Fruit fly (Drosophila melanogaster) whole organism, adult: Measurements from ENCODE around the gene peg.

Experiments
- CG11617 ChIP-seq: fragments of 200-800 bp; sonication (Bioruptor generic); optimal IDR thresholded peaks from 2 replicates; lab custom pipeline; 2017; ENCODE audit warnings: mild to moderate bottlenecking, missing biosample characterization, missing genetic modification reagents, missing genetic modification characterization
- CG12768 ChIP-seq: fragments of 200-800 bp; sonication (Bioruptor generic); optimal IDR thresholded peaks from 2 replicates; lab custom pipeline; 2017; ENCODE audit warnings: missing biosample characterization, missing genetic modification characterization, mild to moderate bottlenecking, moderate library complexity, missing genetic modification reagents
- CG14711 ChIP-seq: fragments of 200-800 bp; sonication (Bioruptor generic); optimal IDR thresholded peaks from 2 replicates; lab custom pipeline; 2018; ENCODE audit warnings: missing biosample characterization, mild to moderate bottlenecking, missing genetic modification characterization, moderate library complexity
- CG1620 ChIP-seq: fragments of 200-800 bp; sonication (Bioruptor generic); optimal IDR thresholded peaks from 2 replicates; lab custom pipeline; 2016; ENCODE audit warnings: missing biosample characterization, missing genetic modification characterization
- CG33017 ChIP-seq: fragments of 200-800 bp; sonication (Bioruptor generic); optimal IDR thresholded peaks from 2 replicates; lab custom pipeline; 2018; ENCODE audit warnings: missing biosample characterization, mild to moderate bottlenecking, missing genetic modification characterization, moderate library complexity
- CG5204 ChIP-seq: fragments of 200-800 bp; sonication (Bioruptor generic); optimal IDR thresholded peaks from 2 replicates; lab custom pipeline; 2016; ENCODE audit warnings: missing biosample characterization, missing genetic modification characterization
- CG7045 ChIP-seq: fragments of 200-800 bp; sonication (Bioruptor generic); optimal IDR thresholded peaks from 2 replicates; lab custom pipeline; 2017; ENCODE audit warnings: missing biosample characterization, mild to moderate bottlenecking, missing genetic modification characterization
- CG7101 ChIP-seq: fragments of 200-800 bp; sonication (Bioruptor generic); optimal IDR thresholded peaks from 2 replicates; lab custom pipeline; 2018; ENCODE audit warnings: missing biosample characterization, mild to moderate bottlenecking, missing genetic modification characterization, moderate library complexity
- Mnt ChIP-seq: fragments of 200-800 bp; sonication (Bioruptor generic); optimal IDR thresholded peaks from 2 replicates; lab custom pipeline; 2016; ENCODE audit warnings: missing biosample characterization, mild to moderate bottlenecking, missing genetic modification characterization
- bab1 ChIP-seq: fragments of 200-800 bp; sonication (Bioruptor generic); optimal IDR thresholded peaks from 3 replicates; lab custom pipeline; 2019; ENCODE audit warnings: missing biosample characterization, mild to moderate bottlenecking, missing genetic modification characterization, moderate library complexity
- cic ChIP-seq: fragments of 200-800 bp; sonication (Bioruptor generic); optimal IDR thresholded peaks from 2 replicates; lab custom pipeline; 2017; ENCODE audit warnings: missing biosample characterization, mild to moderate bottlenecking, missing genetic modification characterization, moderate library complexity
- kay ChIP-seq: fragments of 200-800 bp; sonication (Bioruptor generic); peaks from one replicate; lab custom pipeline; 2016; ENCODE audit warnings: missing biosample characterization, missing genetic modification characterization, borderline replicate concordance
- ovo ChIP-seq: fragments of 200-800 bp; sonication (Bioruptor generic); optimal IDR thresholded peaks from 2 replicates; lab custom pipeline; 2016; ENCODE audit warnings: missing biosample characterization, missing genetic modification characterization
- tj ChIP-seq: fragments of 200-800 bp; sonication (Bioruptor generic); optimal IDR thresholded peaks from 3 replicates; lab custom pipeline; 2017; ENCODE audit warnings: missing biosample characterization, mild to moderate bottlenecking, missing genetic modification characterization, moderate library complexity

dm6 chr3R:21048729-21049128, 24.8 kb upstream of the peg start, which contains the start of gene CG7079:
- no peak for TF ChIP-seq CG33017
- TF ChIP-seq cic (GFP tag; lab: Kevin White, UChicago) = no peak
- TF ChIP-seq ovo = no peak
- no peak for TF ChIP-seq CG5204
- no peak for TF ChIP-seq CG1620 (GFP tag; lab: Kevin White, UChicago)
- no peak for TF ChIP-seq CG14711 (tag; lab: Kevin White, UChicago)
- TF ChIP-seq CG11617 (GFP tag; lab: Kevin White, UChicago) = no peak
- no peak for TF ChIP-seq CG7045
- no peak for TF ChIP-seq CG12768
- TF ChIP-seq tj = no peak
- TF ChIP-seq bab1 (GFP tag; lab: Kevin White, UChicago) = no peak
- no peak for TF ChIP-seq Mnt (GFP tag; lab: Kevin White, UChicago)
- no peak for TF ChIP-seq CG7101 (tag; lab: Kevin White, UChicago)
- no peak for TF ChIP-seq kay (GFP tag; lab: Kevin White, UChicago)
